Worm (Caenorhabditis elegans) whole organism, L3 larva: ENCODE measurements around the gene plpp-1.3.

Source experiments
- R02D3.7 ChIP-seq: fragments of 150-350 bp; optimal IDR thresholded peaks from 2 replicates; lab custom pipeline; 2014; ENCODE audit warnings: missing biosample characterization, missing genetic modification characterization
- ZK546.5 ChIP-seq: sonication (generic microtip); optimal IDR thresholded peaks from 2 replicates; lab custom pipeline; 2017; ENCODE audit warnings: missing biosample characterization, missing genetic modification characterization
- aly-2 ChIP-seq: fragments of 150-350 bp; optimal IDR thresholded peaks from 2 replicates; lab custom pipeline; 2014; ENCODE audit warnings: missing biosample characterization, missing genetic modification characterization
- ama-1 ChIP-seq: fragments of 150-350 bp; optimal IDR thresholded peaks from 2 replicates; lab custom pipeline; 2018
- ceh-16 ChIP-seq: sonication (generic microtip); optimal IDR thresholded peaks from 2 replicates; lab custom pipeline; 2017; ENCODE audit warnings: missing biosample characterization, missing genetic modification characterization
- ceh-28 ChIP-seq: fragments of 150-350 bp; optimal IDR thresholded peaks from 2 replicates; lab custom pipeline; 2014; ENCODE audit warnings: missing biosample characterization, missing genetic modification reagents, missing genetic modification characterization
- ceh-82 ChIP-seq: fragments of 150-350 bp; optimal IDR thresholded peaks from 2 replicates; lab custom pipeline; 2014; ENCODE audit warnings: missing biosample characterization, missing genetic modification characterization
- ceh-9 ChIP-seq: sonication (generic microtip); optimal IDR thresholded peaks from 2 replicates; lab custom pipeline; 2018; ENCODE audit warnings: missing biosample characterization, missing genetic modification characterization
- daf-12 ChIP-seq: fragments of 150-350 bp; optimal IDR thresholded peaks from 2 replicates; lab custom pipeline; 2014; ENCODE audit warnings: missing biosample characterization, missing genetic modification reagents, missing genetic modification characterization
- egl-27 ChIP-seq: sonication (generic microtip); optimal IDR thresholded peaks from 4 replicates; lab custom pipeline; 2017; ENCODE audit warnings: missing biosample characterization, missing genetic modification reagents, missing genetic modification characterization
- egl-5 ChIP-seq: fragments of 150-350 bp; optimal IDR thresholded peaks from 2 replicates; lab custom pipeline; 2017; ENCODE audit warnings: missing biosample characterization, missing genetic modification reagents, missing genetic modification characterization, inconsistent platforms
- elt-1 ChIP-seq: fragments of 150-350 bp; optimal IDR thresholded peaks from 2 replicates; lab custom pipeline; 2014; ENCODE audit warnings: missing biosample characterization, missing genetic modification characterization
- elt-2 ChIP-seq: sonication (generic microtip); optimal IDR thresholded peaks from 2 replicates; lab custom pipeline; 2016; ENCODE audit warnings: missing genetic modification reagents, mild to moderate bottlenecking, missing genetic modification characterization, missing compliant biosample characterization
- elt-3 ChIP-seq, 3 experiments: fragments of 150-350 bp in 1 of 3; sonication (generic microtip) in 2 of 3; optimal IDR thresholded peaks; 2 replicates in 2 of 3; 4 replicates in 1 of 3; lab custom pipeline; 2014 to 2017; ENCODE audit warnings: missing biosample characterization in 3 of 3, missing genetic modification characterization in 3 of 3
- eor-1 ChIP-seq, 2 experiments: fragments of 150-350 bp; optimal IDR thresholded peaks; 2 replicates each; lab custom pipeline; 2014 to 2018; ENCODE audit warnings: missing biosample characterization in 2 of 2, missing genetic modification characterization in 2 of 2
- fkh-10 ChIP-seq: sonication (generic microtip); optimal IDR thresholded peaks from 2 replicates; lab custom pipeline; 2017; ENCODE audit warnings: missing biosample characterization, missing genetic modification reagents, missing genetic modification characterization
- fkh-2 ChIP-seq: fragments of 150-350 bp; optimal IDR thresholded peaks from 2 replicates; lab custom pipeline; 2014; ENCODE audit warnings: missing biosample characterization, missing genetic modification reagents, missing genetic modification characterization
- fos-1 ChIP-seq: fragments of 150-350 bp; optimal IDR thresholded peaks from 2 replicates; lab custom pipeline; 2014; ENCODE audit warnings: missing biosample characterization, missing genetic modification characterization
- hmg-11 ChIP-seq: sonication (generic microtip); optimal IDR thresholded peaks from 2 replicates; lab custom pipeline; 2016; ENCODE audit warnings: missing genetic modification characterization, missing compliant biosample characterization
- jun-1 ChIP-seq: fragments of 150-350 bp; optimal IDR thresholded peaks from 2 replicates; lab custom pipeline; 2014; ENCODE audit warnings: missing biosample characterization, missing genetic modification reagents, missing genetic modification characterization
- lin-15B ChIP-seq: fragments of 150-350 bp; optimal IDR thresholded peaks from 2 replicates; lab custom pipeline; 2014; ENCODE audit warnings: missing biosample characterization, missing genetic modification characterization
- lin-39 ChIP-seq: fragments of 150-350 bp; optimal IDR thresholded peaks from 2 replicates; lab custom pipeline; 2018; ENCODE audit warnings: missing biosample characterization, missing genetic modification reagents, missing genetic modification characterization
- lsy-12 ChIP-seq: sonication (generic microtip); optimal IDR thresholded peaks from 2 replicates; lab custom pipeline; 2016; ENCODE audit warnings: mild to moderate bottlenecking, missing genetic modification characterization, missing compliant biosample characterization
- mdl-1 ChIP-seq: fragments of 150-350 bp; optimal IDR thresholded peaks from 2 replicates; lab custom pipeline; 2014; ENCODE audit warnings: missing biosample characterization, missing genetic modification characterization
- mml-1 ChIP-seq: fragments of 150-350 bp; sonication (generic microtip); optimal IDR thresholded peaks from 3 replicates; lab custom pipeline; 2014; ENCODE audit warnings: missing biosample characterization, missing genetic modification characterization
- nfya-1 ChIP-seq: sonication (generic microtip); optimal IDR thresholded peaks from 2 replicates; lab custom pipeline; 2017; ENCODE audit warnings: missing genetic modification characterization, mild to moderate bottlenecking, missing compliant biosample characterization, antibody characterized with exemption, moderate library complexity; ENCODE audit not compliant: insufficient read depth
- nhr-11 ChIP-seq: fragments of 150-350 bp; optimal IDR thresholded peaks from 2 replicates; lab custom pipeline; 2014; ENCODE audit warnings: missing biosample characterization, missing genetic modification characterization
- nhr-12 ChIP-seq: fragments of 150-350 bp; optimal IDR thresholded peaks from 2 replicates; lab custom pipeline; 2014; ENCODE audit warnings: missing biosample characterization, missing genetic modification characterization
- nhr-23 ChIP-seq: fragments of 150-350 bp; optimal IDR thresholded peaks from 2 replicates; lab custom pipeline; 2014; ENCODE audit warnings: missing biosample characterization, missing genetic modification reagents, missing genetic modification characterization
- nhr-237 ChIP-seq: fragments of 150-350 bp; optimal IDR thresholded peaks from 2 replicates; lab custom pipeline; 2014; ENCODE audit warnings: missing biosample characterization, missing genetic modification characterization
- nhr-25 ChIP-seq: sonication (generic microtip); optimal IDR thresholded peaks from 2 replicates; lab custom pipeline; 2017; ENCODE audit warnings: missing biosample characterization, missing genetic modification characterization
- nhr-28 ChIP-seq: fragments of 150-350 bp; optimal IDR thresholded peaks from 2 replicates; lab custom pipeline; 2014; ENCODE audit warnings: missing biosample characterization, missing genetic modification characterization
- nhr-43 ChIP-seq: sonication (generic microtip); optimal IDR thresholded peaks from 2 replicates; lab custom pipeline; 2016; ENCODE audit warnings: mild to moderate bottlenecking, missing genetic modification characterization, missing compliant biosample characterization; ENCODE audit not compliant: poor library complexity, severe bottlenecking
- nhr-67 ChIP-seq: fragments of 150-350 bp; optimal IDR thresholded peaks from 2 replicates; lab custom pipeline; 2014; ENCODE audit warnings: missing biosample characterization, missing genetic modification characterization
- nhr-77 ChIP-seq: fragments of 150-350 bp; optimal IDR thresholded peaks from 2 replicates; lab custom pipeline; 2014; ENCODE audit warnings: missing biosample characterization, missing genetic modification characterization
- pha-4 ChIP-seq: fragments of 150-350 bp; optimal IDR thresholded peaks from 2 replicates; lab custom pipeline; 2014; ENCODE audit warnings: missing biosample characterization, missing genetic modification reagents, missing genetic modification characterization
- pqm-1 ChIP-seq: fragments of 150-350 bp; optimal IDR thresholded peaks from 2 replicates; lab custom pipeline; 2017; ENCODE audit warnings: missing biosample characterization, missing genetic modification characterization, inconsistent platforms
- sea-2 ChIP-seq: fragments of 150-350 bp; sonication (generic microtip); optimal IDR thresholded peaks from 4 replicates; lab custom pipeline; 2014; ENCODE audit warnings: missing biosample characterization, missing genetic modification reagents, missing genetic modification characterization
- skn-1 ChIP-seq: fragments of 150-350 bp; optimal IDR thresholded peaks from 2 replicates; lab custom pipeline; 2014; ENCODE audit warnings: missing biosample characterization, missing genetic modification characterization
- snpc-4 ChIP-seq: fragments of 150-350 bp; optimal IDR thresholded peaks from 2 replicates; lab custom pipeline; 2014; ENCODE audit warnings: missing biosample characterization, missing genetic modification characterization
- tbx-2 ChIP-seq: sonication (generic microtip); optimal IDR thresholded peaks from 2 replicates; lab custom pipeline; 2016; ENCODE audit warnings: mild to moderate bottlenecking, missing genetic modification characterization, missing compliant biosample characterization
- unc-39 ChIP-seq: sonication (generic microtip); optimal IDR thresholded peaks from 4 replicates; lab custom pipeline; 2017; ENCODE audit warnings: missing biosample characterization, missing genetic modification characterization
- unc-62 ChIP-seq: fragments of 150-350 bp; sonication (generic microtip); optimal IDR thresholded peaks from 4 replicates; lab custom pipeline; 2014; ENCODE audit warnings: missing biosample characterization, missing genetic modification reagents, missing genetic modification characterization
- zag-1 ChIP-seq: fragments of 150-350 bp; optimal IDR thresholded peaks from 2 replicates; lab custom pipeline; 2014; ENCODE audit warnings: missing biosample characterization, missing genetic modification characterization
- ztf-11 ChIP-seq: fragments of 150-350 bp; optimal IDR thresholded peaks from 2 replicates; lab custom pipeline; 2014; ENCODE audit warnings: missing biosample characterization, missing genetic modification characterization
- ztf-4 ChIP-seq: fragments of 150-350 bp; optimal IDR thresholded peaks from 2 replicates; lab custom pipeline; 2014; ENCODE audit warnings: missing biosample characterization, missing genetic modification characterization

Gene plpp-1.3

ce11 chrX:10679193-10679592 is 15.9 kb upstream of the plpp-1.3 start:
- no peak for TF ChIP-seq ceh-82
- peak; percentile 3 for TF ChIP-seq jun-1 (tag; lab: Kevin White, UChicago)
- no peak for TF ChIP-seq nhr-11 (tag; lab: Kevin White, UChicago)
- no peak for TF ChIP-seq unc-39 (tag; lab: Kevin White, UChicago)
- TF ChIP-seq pqm-1 (tag; lab: Kevin White, UChicago), result peak; percentile 15
- TF ChIP-seq nfya-1, result peak; percentile 39
- peak; percentile 97 for TF ChIP-seq pha-4 (tag; lab: Kevin White, UChicago)
- TF ChIP-seq ceh-9 (tag; lab: Kevin White, UChicago), result no peak
- peak; percentile 46 for TF ChIP-seq lin-39 (tag; lab: Kevin White, UChicago)
- TF ChIP-seq hmg-11 (tag; lab: Kevin White, UChicago), result peak; percentile 50
- TF ChIP-seq snpc-4 (tag; lab: Kevin White, UChicago), result peak; percentile 20
- peak; percentile 52 for TF ChIP-seq elt-2 (tag; lab: Kevin White, UChicago)
- TF ChIP-seq skn-1 (tag; lab: Kevin White, UChicago), result no peak
- no peak for TF ChIP-seq nhr-237 (tag; lab: Kevin White, UChicago)
- TF ChIP-seq nhr-23 (tag; lab: Kevin White, UChicago), result peak; percentile 10
- TF ChIP-seq ceh-28 (tag; lab: Kevin White, UChicago), result no peak
- TF ChIP-seq elt-3 (tag; optimal IDR thresholded peaks at IDR 0.05; lab: Kevin White, UChicago), result no peak
- TF ChIP-seq, all 47 proteins: peak for 9

- no peak for TF ChIP-seq nhr-237 (tag; lab: Kevin White, UChicago)
- TF ChIP-seq eor-1 (tag; optimal IDR thresholded peaks at IDR 0.05; lab: Kevin White, UChicago), result no peak
- no peak for TF ChIP-seq tbx-2 (tag; lab: Kevin White, UChicago)
- TF ChIP-seq ceh-28 (tag; lab: Kevin White, UChicago), result no peak
These were observed 13.4 kb upstream of the plpp-1.3 start, which contains the start of gene phf-31 for ce11 chrX:10681698-10682097. phf-31 (plus strand) TSS chrX:10681998.

ce11 chrX:10684533-10684932 is 10.6 kb upstream of the plpp-1.3 start:
- no peak for TF ChIP-seq ama-1
- TF ChIP-seq unc-39 (tag; lab: Kevin White, UChicago), result no peak
- TF ChIP-seq tbx-2 (tag; lab: Kevin White, UChicago), result no peak
- TF ChIP-seq mml-1 (tag; lab: Kevin White, UChicago), result no peak
- TF ChIP-seq skn-1 (tag; lab: Kevin White, UChicago), result no peak
- peak; percentile 55 for TF ChIP-seq snpc-4 (tag; lab: Kevin White, UChicago)
- no peak for TF ChIP-seq nhr-237 (tag; lab: Kevin White, UChicago)
- TF ChIP-seq elt-3 (tag; optimal IDR thresholded peaks at IDR 0.05; lab: Kevin White, UChicago), result peak in 1 of 3 experiments; percentile 10
- no peak for TF ChIP-seq fkh-10 (GFP tag; lab: Kevin White, UChicago)
- TF ChIP-seq elt-2 (tag; lab: Kevin White, UChicago), result peak; percentile 54
- TF ChIP-seq sea-2 (GFP tag; lab: Kevin White, UChicago), result no peak
- TF ChIP-seq nfya-1, result peak; percentile 55
- peak; percentile 45 for TF ChIP-seq lsy-12 (tag; lab: Kevin White, UChicago)
- TF ChIP-seq ceh-28 (tag; lab: Kevin White, UChicago), result peak; percentile 89
- TF ChIP-seq ceh-16 (tag; lab: Kevin White, UChicago), result no peak
- no peak for TF ChIP-seq ztf-11
- TF ChIP-seq hmg-11 (tag; lab: Kevin White, UChicago), result peak; percentile 38
- TF ChIP-seq pha-4 (tag; lab: Kevin White, UChicago), result peak; percentile 66
- no peak for TF ChIP-seq nhr-11 (tag; lab: Kevin White, UChicago)
- no peak for TF ChIP-seq ZK546.5 (tag; lab: Kevin White, UChicago)
- TF ChIP-seq nhr-23 (tag; lab: Kevin White, UChicago), result peak; percentile 83
- TF ChIP-seq ceh-82, result no peak
- no peak for TF ChIP-seq R02D3.7 (tag; lab: Kevin White, UChicago)
- TF ChIP-seq pqm-1 (tag; lab: Kevin White, UChicago), result peak; percentile 47
- TF ChIP-seq ztf-4, result no peak
- no peak for TF ChIP-seq eor-1 (tag; optimal IDR thresholded peaks at IDR 0.05; lab: Kevin White, UChicago)
- TF ChIP-seq daf-12 (tag; lab: Kevin White, UChicago), result no peak
- no peak for TF ChIP-seq zag-1
- no peak for TF ChIP-seq nhr-77
- no peak for TF ChIP-seq nhr-67 (tag; lab: Kevin White, UChicago)
- TF ChIP-seq ceh-9 (tag; lab: Kevin White, UChicago), result no peak
- TF ChIP-seq egl-27 (tag; lab: Kevin White, UChicago), result no peak
- TF ChIP-seq nhr-28, result no peak
- peak; percentile 1 for TF ChIP-seq mdl-1
- no peak for TF ChIP-seq lin-15B (tag; lab: Kevin White, UChicago)
- TF ChIP-seq nhr-43 (tag; lab: Kevin White, UChicago), result peak; percentile 45
- peak; percentile 94 for TF ChIP-seq egl-5 (tag; lab: Kevin White, UChicago)
- no peak for TF ChIP-seq fkh-2
- no peak for TF ChIP-seq elt-1 (tag; lab: Kevin White, UChicago)
- TF ChIP-seq unc-62 (GFP tag; lab: Kevin White, UChicago), result peak; percentile 49
- TF ChIP-seq nhr-25 (tag; lab: Kevin White, UChicago), result peak; percentile 85
- no peak for TF ChIP-seq nhr-12 (tag; lab: Kevin White, UChicago)
- peak; percentile 41 for TF ChIP-seq lin-39 (tag; lab: Kevin White, UChicago)
- TF ChIP-seq aly-2 (tag; lab: Kevin White, UChicago), result no peak
- peak; percentile 18 for TF ChIP-seq jun-1 (tag; lab: Kevin White, UChicago)
- TF ChIP-seq fos-1 (tag; lab: Kevin White, UChicago), result no peak
